Fruit fly (Drosophila melanogaster) whole organism, adult: Measurements from ENCODE around the gene CG5953.

Experiments
- CG1620 ChIP-seq: fragments of 200-800 bp; sonication (Bioruptor generic); optimal IDR thresholded peaks from 2 replicates; lab custom pipeline; 2016; ENCODE audit warnings: missing biosample characterization, missing genetic modification characterization
- CG7101 ChIP-seq: fragments of 200-800 bp; sonication (Bioruptor generic); optimal IDR thresholded peaks from 2 replicates; lab custom pipeline; 2018; ENCODE audit warnings: missing biosample characterization, mild to moderate bottlenecking, missing genetic modification characterization, moderate library complexity
- Hr96 ChIP-seq: fragments of 200-800 bp; sonication (Bioruptor generic); optimal IDR thresholded peaks from 2 replicates; lab custom pipeline; 2016; ENCODE audit warnings: missing biosample characterization, missing genetic modification characterization
- Mnt ChIP-seq: fragments of 200-800 bp; sonication (Bioruptor generic); optimal IDR thresholded peaks from 2 replicates; lab custom pipeline; 2016; ENCODE audit warnings: missing biosample characterization, mild to moderate bottlenecking, missing genetic modification characterization
- kay ChIP-seq: fragments of 200-800 bp; sonication (Bioruptor generic); peaks from one replicate; lab custom pipeline; 2016; ENCODE audit warnings: missing biosample characterization, missing genetic modification characterization, borderline replicate concordance

- no peak for TF ChIP-seq Hr96 (GFP tag; lab: Kevin White, UChicago)
- TF ChIP-seq kay (GFP tag; lab: Kevin White, UChicago): peak; percentile 96
- peak; percentile 33 for TF ChIP-seq CG1620 (GFP tag; lab: Kevin White, UChicago)
- TF ChIP-seq CG7101 (tag; lab: Kevin White, UChicago): peak; percentile 73
- peak; percentile 64 for TF ChIP-seq Mnt
Observed at dm6 chr2L:16521345-16522285, 11.1 kb downstream of the CG5953 start.
